Worm (Caenorhabditis elegans): ENCODE results near the gene nonu-1.

ce11 chrIII:4874671-4875070, 25.0 kb upstream of the nonu-1 start, which contains the start of gene C35D10.12:
- TF ChIP-seq sea-2 (GFP tag; IDR thresholded peaks at IDR 0.05) (no peak), C17E4.6 (GFP tag; IDR thresholded peaks at IDR 0.05) (no peak), ama-1 (optimal IDR thresholded peaks at IDR 0.05) (no peak), ama-1 (GFP tag; optimal IDR thresholded peaks at IDR 0.05) (no peak)
